Worm (Caenorhabditis elegans) whole organism, L4/young adult: ENCODE measurements around the gene F54D12.8.

Experiments used
- W03F9.2 ChIP-seq: fragments of 150-350 bp; optimal IDR thresholded peaks from 2 replicates; lab custom pipeline; 2014; ENCODE audit warnings: missing biosample characterization, missing genetic modification characterization
- dao-5 ChIP-seq: sonication (generic microtip); optimal IDR thresholded peaks from 2 replicates; lab custom pipeline; 2016; ENCODE audit warnings: missing genotype, missing genetic modification characterization, moderate library complexity, missing compliant biosample characterization
- him-1 ChIP-seq: sonication (generic microtip); optimal IDR thresholded peaks from 2 replicates; lab custom pipeline; 2016; ENCODE audit warnings: missing genotype, missing genetic modification reagents, missing genetic modification characterization, missing compliant biosample characterization

F54D12.8 gene

DNA sequence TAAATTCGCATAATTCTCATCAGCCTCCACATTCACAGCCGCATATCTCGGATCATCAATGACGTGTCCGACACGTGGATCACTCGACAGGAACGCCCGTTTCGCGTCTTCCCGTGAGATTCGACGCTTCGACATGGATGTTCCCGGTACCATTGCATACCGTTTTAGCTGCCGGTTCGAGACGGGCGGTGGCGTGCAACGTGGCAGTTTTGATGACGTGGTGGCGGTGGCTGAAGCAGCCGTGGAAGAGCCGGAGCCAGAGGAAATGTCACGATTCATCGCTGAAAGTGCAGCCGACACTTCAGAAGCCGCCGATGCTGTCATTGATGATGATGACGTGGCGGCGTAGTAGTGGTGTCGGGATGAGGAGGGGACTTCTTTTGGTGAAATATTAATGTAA, 26.3 kb downstream of the F54D12.8 start:
- TF ChIP-seq dao-5 (tag; lab: Kevin White, UChicago) (no peak), W03F9.2 (tag; lab: Kevin White, UChicago) (no peak)

DNA sequence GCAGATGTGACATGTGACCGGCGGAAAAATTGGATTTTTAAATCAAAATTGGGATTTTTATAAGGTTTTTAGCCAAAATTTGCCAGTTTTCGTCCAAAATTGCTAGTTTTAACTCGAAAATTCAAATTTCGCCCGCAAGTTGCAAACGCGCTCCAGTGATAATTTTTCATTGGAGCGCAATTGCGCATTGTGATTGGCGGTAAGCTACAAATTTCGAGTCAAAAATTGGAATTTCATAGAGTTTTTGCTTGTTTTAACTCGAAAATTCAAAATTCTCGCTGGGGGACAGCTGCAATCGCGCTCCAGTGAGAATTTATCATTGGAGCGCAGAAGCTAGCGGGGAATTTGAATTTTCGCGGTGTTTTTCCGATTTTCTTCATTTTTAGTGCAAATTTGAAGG, 28.5 kb downstream of the F54D12.8 start:
- no peak for TF ChIP-seq W03F9.2 (tag; lab: Kevin White, UChicago)
- TF ChIP-seq dao-5 (tag; lab: Kevin White, UChicago): no peak
- no peak for TF ChIP-seq him-1 (tag; lab: Kevin White, UChicago)

DNA sequence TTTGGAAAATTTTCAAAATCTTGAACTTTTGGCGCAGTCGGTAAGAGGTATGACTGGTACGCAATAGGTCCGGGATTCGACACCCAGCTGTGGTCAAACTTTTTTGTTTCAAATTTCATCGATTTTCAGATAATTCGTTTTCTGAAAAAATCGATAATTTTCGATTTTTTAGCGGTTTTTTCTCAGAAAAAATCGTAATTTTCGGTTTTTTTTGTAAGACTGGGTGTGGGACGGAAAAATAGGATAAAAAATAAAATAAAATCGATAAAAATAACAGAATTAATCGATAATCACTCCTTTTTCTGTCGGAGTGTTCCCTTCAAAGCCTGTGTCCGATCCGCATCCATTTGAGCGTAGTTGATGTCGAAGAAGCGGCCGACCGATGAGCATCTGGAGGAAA, 29.1 kb downstream of the F54D12.8 start:
- TF ChIP-seq dao-5 (tag; lab: Kevin White, UChicago): no peak
- TF ChIP-seq W03F9.2 (tag; lab: Kevin White, UChicago): no peak
- TF ChIP-seq him-1 (tag; lab: Kevin White, UChicago): no peak

DNA sequence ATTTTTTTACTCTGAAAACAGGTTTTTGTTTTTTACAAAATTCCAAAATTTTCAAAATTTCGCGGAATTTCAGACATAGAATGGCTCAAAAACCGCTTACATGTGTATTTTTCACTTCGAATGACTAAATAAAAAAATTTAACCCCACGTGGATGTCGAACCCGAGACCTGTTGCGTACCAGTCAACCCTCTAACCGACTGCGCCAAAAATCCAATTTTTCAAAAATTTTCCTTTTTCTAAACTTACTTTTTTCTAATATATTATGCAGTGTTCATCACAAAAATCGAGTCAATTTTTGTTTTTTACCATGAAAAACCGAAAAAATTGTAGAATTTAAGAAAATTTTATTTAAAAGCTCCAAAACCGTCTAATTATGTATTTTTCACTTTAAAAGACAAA, 31.9 kb downstream of the F54D12.8 start:
- TF ChIP-seq him-1 (tag; lab: Kevin White, UChicago) (no peak), W03F9.2 (tag; lab: Kevin White, UChicago) (no peak), dao-5 (tag; lab: Kevin White, UChicago) (no peak)

DNA sequence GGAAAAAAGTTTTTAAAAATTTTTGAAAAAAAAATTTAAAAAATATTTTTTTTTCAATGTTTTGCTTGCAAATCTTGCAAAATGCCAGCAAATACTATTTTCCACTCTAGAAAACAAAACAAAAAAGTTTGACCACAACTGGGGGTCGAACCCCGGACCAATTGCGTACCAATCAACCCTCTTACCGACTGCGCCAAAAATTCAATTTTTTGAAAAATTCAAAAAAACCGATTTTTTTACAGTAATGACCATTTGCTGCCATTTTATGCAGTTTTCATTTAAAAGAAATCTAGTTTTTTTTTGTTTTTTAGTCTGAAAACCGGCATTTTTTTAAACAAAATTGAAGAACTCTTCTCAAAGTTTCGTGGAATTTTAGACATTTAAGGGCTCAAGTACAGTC, 35.4 kb downstream of the F54D12.8 start:
- no peak for TF ChIP-seq him-1 (tag; lab: Kevin White, UChicago)
- no peak for TF ChIP-seq dao-5 (tag; lab: Kevin White, UChicago)
- no peak for TF ChIP-seq W03F9.2 (tag; lab: Kevin White, UChicago)

DNA sequence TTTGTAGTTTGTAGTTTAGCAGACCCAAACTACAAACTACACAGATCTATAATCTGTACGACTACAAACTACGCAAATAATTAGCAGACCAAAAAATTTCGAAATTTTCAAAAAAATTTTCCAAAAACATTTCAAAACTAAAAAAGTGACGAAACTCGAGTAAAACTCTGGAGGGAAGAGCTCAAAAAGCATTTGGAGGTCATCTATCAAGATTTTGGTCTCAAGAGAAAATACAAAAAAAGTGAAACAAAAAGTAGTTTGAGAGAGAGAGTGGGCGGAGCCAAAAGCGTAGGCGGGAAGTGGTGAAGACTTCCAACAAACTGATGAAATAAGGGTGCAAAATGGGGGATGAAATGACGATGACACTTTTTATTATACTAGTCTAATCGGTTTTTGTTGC, 37.6 kb downstream of the F54D12.8 start:
- TF ChIP-seq him-1 (tag; lab: Kevin White, UChicago): no peak
- no peak for TF ChIP-seq dao-5 (tag; lab: Kevin White, UChicago)
- TF ChIP-seq W03F9.2 (tag; lab: Kevin White, UChicago): no peak

DNA sequence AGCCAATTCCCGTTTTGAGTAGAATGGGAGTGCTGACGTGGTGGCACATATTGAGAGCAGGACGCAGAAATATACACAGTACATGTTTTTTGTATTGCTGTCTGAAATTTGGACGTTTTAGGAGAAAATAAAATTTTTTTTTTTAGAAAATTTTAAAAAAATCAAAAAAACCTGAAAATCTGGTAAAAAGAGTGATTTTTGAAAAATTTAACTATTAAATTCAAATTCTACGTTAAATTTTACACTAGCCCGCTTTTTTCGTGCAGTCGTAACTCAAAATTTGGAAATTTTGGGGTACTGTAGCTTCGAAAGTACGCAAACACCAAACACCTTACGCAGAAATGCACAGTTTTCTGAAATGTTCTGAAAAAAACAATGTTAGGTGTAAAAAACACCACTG, 39.9 kb downstream of the F54D12.8 start, which contains the start of gene C13A10.2:
Gene C13A10.2, minus strand, starts transcription at position 101 of the 400 bp plus-strand sequence.
- TF ChIP-seq W03F9.2 (tag; lab: Kevin White, UChicago) (no peak), him-1 (tag; lab: Kevin White, UChicago) (no peak), dao-5 (tag; lab: Kevin White, UChicago) (no peak)

DNA sequence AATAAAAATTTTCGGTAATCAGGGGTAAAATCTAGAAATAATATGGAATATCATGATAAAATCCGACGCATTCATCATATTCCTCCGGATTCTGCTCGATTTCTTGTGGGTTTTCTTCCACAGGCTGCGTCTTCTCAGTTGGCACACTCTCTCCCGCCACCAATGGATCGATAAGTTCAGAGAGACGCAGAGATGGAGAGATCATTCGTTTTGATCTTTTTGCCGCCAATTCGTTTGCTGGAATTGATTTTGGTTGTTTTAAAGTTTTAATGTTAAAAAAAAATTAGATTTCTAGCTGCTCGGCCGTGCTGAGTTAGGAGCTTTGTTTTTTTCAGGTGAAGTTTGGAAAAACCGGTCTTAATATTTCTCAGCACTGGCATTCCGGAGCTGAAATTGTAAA, 40.6 kb downstream of the F54D12.8 start:
- TF ChIP-seq W03F9.2 (tag; lab: Kevin White, UChicago) (no peak), dao-5 (tag; lab: Kevin White, UChicago) (no peak), him-1 (tag; lab: Kevin White, UChicago) (no peak)

DNA sequence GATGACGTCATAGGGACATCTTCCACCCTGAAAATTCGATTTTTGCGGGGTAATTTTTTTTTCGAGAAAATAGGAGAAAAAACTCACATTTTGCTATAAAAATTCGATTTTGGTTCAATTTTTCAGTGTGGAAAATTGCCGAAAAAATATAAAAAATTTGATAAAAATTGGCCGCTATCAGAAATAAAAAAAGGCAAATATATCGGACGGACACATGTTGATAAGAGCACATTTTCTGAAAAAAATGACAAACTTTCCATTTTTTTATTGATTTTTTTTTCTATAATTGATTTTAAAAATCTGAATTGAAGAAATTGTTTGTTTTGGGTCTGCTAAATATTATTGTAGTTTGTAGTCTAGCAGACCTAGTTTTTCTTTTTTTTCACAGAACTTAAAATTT, 42.4 kb downstream of the F54D12.8 start, which contains the start of gene C13A10.1:
Gene C13A10.1, minus strand, starts transcription at position 170 of the 400 bp plus-strand sequence.
- no peak for TF ChIP-seq W03F9.2 (tag; lab: Kevin White, UChicago)
